Fruit fly (Drosophila melanogaster): ENCODE data around the gene spo.

- TF ChIP-seq Myc (optimal IDR thresholded peaks at IDR 0.05) (no peak), h (optimal IDR thresholded peaks at IDR 0.05) (no peak), psq (optimal IDR thresholded peaks at IDR 0.05) (no peak)
Observed at dm6 chr3L:5594163-5594715, 1.9 kb upstream of the spo start.
